Fruit fly (Drosophila melanogaster): Measurements from ENCODE around the gene MtnF.

The MtnF gene

DNA sequence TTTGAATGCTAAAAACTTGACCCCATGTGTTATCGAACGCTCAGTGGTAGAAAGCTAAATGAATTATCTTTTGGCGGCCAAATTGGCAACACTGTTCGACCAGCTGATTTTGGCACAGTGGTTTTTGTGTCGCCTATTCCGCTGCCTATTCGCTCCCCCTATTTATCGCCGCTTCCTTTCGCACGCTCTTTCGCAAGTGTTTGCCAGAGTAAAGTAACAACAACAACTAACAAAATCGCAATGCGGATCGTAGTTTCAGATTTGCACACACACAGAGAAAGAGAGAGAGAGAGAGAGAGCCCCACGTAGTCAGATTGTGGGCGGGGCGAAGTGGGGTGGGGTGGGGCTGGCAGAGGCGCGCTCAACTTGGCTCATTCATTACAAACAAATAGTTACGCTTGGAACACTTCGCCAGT, 16.1 kb upstream of the MtnF start (continued):
- peak; percentile 85 for TF ChIP-seq CG6163 (GFP tag; IDR thresholded peaks at IDR 0.05)
- TF ChIP-seq vri (GFP tag; optimal IDR thresholded peaks at IDR 0.05), result no peak

DNA sequence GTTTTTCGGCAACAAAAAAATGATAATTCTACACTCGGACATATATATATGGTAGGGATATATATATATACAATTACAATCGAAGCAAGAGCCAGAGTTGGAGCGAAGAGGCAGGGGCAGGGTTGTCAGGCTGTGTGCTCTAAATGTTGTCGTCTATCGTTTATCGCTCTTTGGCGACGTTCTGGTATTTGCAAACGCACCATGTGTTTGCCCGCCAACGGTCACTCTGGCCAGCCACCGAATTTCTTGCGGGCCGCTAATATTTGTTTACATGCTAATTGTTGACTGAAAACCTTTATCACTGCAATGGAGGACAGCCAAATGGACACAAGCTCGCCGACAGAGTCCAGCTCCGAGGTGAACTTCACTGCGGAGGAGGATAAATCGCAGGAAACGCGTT, 15.0 kb upstream of the MtnF start, which contains the start of the genes puf and ash2:
TSS of gene puf (minus strand) at position 121 of the 400 bp plus-strand sequence.
TSS of gene ash2 (plus strand) at position 203 of the 400 bp plus-strand sequence.
- TF ChIP-seq CG8632 (GFP tag; optimal IDR thresholded peaks at IDR 0.05) (no peak), CG11762 (GFP tag; optimal IDR thresholded peaks at IDR 0.05; ENCODE audit: insufficient read depth) (no peak), OdsH (GFP tag; optimal IDR thresholded peaks at IDR 0.05) (no peak), achi (GFP tag; optimal IDR thresholded peaks at IDR 0.05) (no peak), Eip75B (GFP tag; optimal IDR thresholded peaks at IDR 0.05) (no peak), CG7368 (GFP tag; optimal IDR thresholded peaks at IDR 0.05) (no peak), eg (GFP tag; IDR thresholded peaks at IDR 0.05) (0 out of 3 replicates have a peak, but pooled peaks have one; percentile 27), CG9139 (GFP tag; optimal IDR thresholded peaks at IDR 0.05) (no peak), Hr4 (GFP tag; optimal IDR thresholded peaks at IDR 0.05) (no peak), CG6163 (GFP tag; IDR thresholded peaks at IDR 0.05) (0 out of 3 replicates have a peak, but pooled peaks have one; percentile 14), dsx (GFP tag; optimal IDR thresholded peaks at IDR 0.05; ENCODE audit: poor library complexity, severe bottlenecking) (no peak), lz (GFP tag; optimal IDR thresholded peaks at IDR 0.05) (no peak), esn (GFP tag; optimal IDR thresholded peaks at IDR 0.05) (no peak)

dm6 chr3R:24634312-24634711, 653 bp downstream of the MtnF start:
- TF ChIP-seq Hr4 (GFP tag; optimal IDR thresholded peaks at IDR 0.05), result no peak
- peak; percentile 83 for TF ChIP-seq svp (GFP tag)

- TF ChIP-seq Eip78C (GFP tag) (peak; percentile 71), eg (GFP tag; IDR thresholded peaks at IDR 0.05) (peak; percentile 37; the same call in 1 of the 3 replicates), Lpt (GFP tag; optimal IDR thresholded peaks at IDR 0.05) (peak; percentile 53), fkh (GFP tag; optimal IDR thresholded peaks at IDR 0.05) (peak; percentile 98), CG4318 (GFP tag; optimal IDR thresholded peaks at IDR 0.05) (no peak), Sox14 (GFP tag; optimal IDR thresholded peaks at IDR 0.05) (peak; percentile 96), CG7368 (GFP tag; optimal IDR thresholded peaks at IDR 0.05) (no peak), esn (GFP tag; optimal IDR thresholded peaks at IDR 0.05) (peak; percentile 39), CG6163 (GFP tag; IDR thresholded peaks at IDR 0.05) (peak; percentile 55; the same call in 1 of the 3 replicates), net (GFP tag; optimal IDR thresholded peaks at IDR 0.05) (peak; percentile 24), achi (GFP tag; optimal IDR thresholded peaks at IDR 0.05) (no peak), fd85E (GFP tag; optimal IDR thresholded peaks at IDR 0.05) (no peak), CG9139 (GFP tag; optimal IDR thresholded peaks at IDR 0.05) (no peak), CG1621 (tag; optimal IDR thresholded peaks at IDR 0.05) (peak; percentile 67), CG8119 (GFP tag; IDR thresholded peaks at IDR 0.05) (peak; percentile 21; the same call in 1 of the 3 replicates)
These were observed 4.8 kb downstream of the MtnF start, which contains the start of gene Wsck for dm6 chr3R:24629877-24630808. TSS of gene Wsck (minus strand) at chr3R:24630075.

DNA sequence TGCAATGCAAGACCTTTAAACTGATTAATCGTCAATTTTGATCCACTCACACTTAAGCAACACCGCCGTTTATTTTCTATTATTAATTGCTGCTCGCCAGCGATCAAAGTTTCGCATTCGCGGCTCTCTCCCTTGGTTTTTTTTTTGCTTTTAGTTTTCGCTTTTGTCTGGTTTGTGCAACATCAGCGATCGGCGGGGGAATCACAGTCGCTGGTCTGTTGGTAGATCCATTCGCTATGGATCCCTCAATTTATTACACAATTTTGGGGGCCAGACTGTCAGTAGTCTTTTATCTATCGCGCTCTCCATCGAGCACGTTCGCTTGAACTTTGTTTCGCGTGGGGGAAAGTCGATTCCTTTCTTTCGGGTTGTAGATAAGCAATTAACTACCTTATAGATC, 8.3 kb downstream of the MtnF start:
- TF ChIP-seq Blimp-1 (GFP tag; optimal IDR thresholded peaks at IDR 0.05) (no peak), eg (GFP tag; IDR thresholded peaks at IDR 0.05) (peak; percentile 24; the same call in 1 of the 3 replicates), CG6276 (GFP tag; optimal IDR thresholded peaks at IDR 0.05) (peak; percentile 15), vri (GFP tag; optimal IDR thresholded peaks at IDR 0.05) (peak; percentile 43), CG6808 (GFP tag; optimal IDR thresholded peaks at IDR 0.05) (no peak)

- TF ChIP-seq CG6276 (GFP tag; optimal IDR thresholded peaks at IDR 0.05) (peak; percentile 23), CG7368 (GFP tag; optimal IDR thresholded peaks at IDR 0.05) (peak; percentile 41), Gug (GFP tag; IDR thresholded peaks at IDR 0.05) (no peak), topi (GFP tag; optimal IDR thresholded peaks at IDR 0.05) (peak; percentile 24), Ets21C (GFP tag; optimal IDR thresholded peaks at IDR 0.05) (no peak), Eip75B (GFP tag; optimal IDR thresholded peaks at IDR 0.05) (peak; percentile 25), CG3919 (GFP tag; optimal IDR thresholded peaks at IDR 0.05) (peak; percentile 2), fd59A (GFP tag; optimal IDR thresholded peaks at IDR 0.05) (peak; percentile 10), Hr4 (GFP tag; optimal IDR thresholded peaks at IDR 0.05) (no peak), Eip93F (GFP tag; optimal IDR thresholded peaks at IDR 0.05) (peak; percentile 59), Sox15 (GFP tag; optimal IDR thresholded peaks at IDR 0.05) (peak; percentile 12), Sox102F (GFP tag; optimal IDR thresholded peaks at IDR 0.05) (peak; percentile 36), CG10669 (GFP tag; optimal IDR thresholded peaks at IDR 0.05) (no peak), CG34406 (GFP tag; optimal IDR thresholded peaks at IDR 0.05) (peak; percentile 21), net (GFP tag; optimal IDR thresholded peaks at IDR 0.05) (peak; percentile 65), CG6163 (GFP tag; IDR thresholded peaks at IDR 0.05) (peak; percentile 58; the same call in 1 of the 3 replicates), Eip78C (GFP tag) (peak; percentile 87), CG8119 (GFP tag; IDR thresholded peaks at IDR 0.05) (0 out of 3 replicates have a peak, but pooled peaks have one; percentile 49), CG1621 (tag; optimal IDR thresholded peaks at IDR 0.05) (no peak)
These were observed 8.9 kb downstream of the MtnF start for dm6 chr3R:24626003-24626486.

All from whole organism, prepupa.